Fruit fly (Drosophila melanogaster): Measurements from ENCODE around the gene CG42681.

DNA sequence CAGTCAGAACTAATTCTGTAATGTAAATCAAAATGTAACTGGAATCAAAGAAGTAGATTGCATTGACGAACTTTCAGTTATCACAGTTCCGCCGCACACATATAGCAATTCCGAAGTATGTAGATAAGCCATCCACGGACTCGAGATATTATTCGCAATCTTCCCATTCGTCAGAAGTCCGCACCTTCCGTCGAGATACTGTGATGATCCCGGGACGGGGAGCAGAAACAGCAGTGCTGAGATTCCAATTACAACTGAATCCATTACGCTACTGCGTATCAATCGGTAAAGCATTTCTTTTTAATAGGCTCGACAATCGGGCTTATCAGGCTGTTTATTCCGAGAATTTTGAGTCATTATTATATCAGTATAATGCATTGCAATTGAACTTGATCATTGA is 30.5 kb downstream of the CG42681 start, which contains the start of gene CG4650:
- TF ChIP-seq CG8478 (optimal IDR thresholded peaks at IDR 0.05), result no peak
- TF ChIP-seq CTCF (optimal IDR thresholded peaks at IDR 0.05), result no peak

Measured in S2 (cell line).